Fruit fly (Drosophila melanogaster) whole organism, wandering third instar larva: ENCODE measurements around the gene CG8673.

Experiments
- Abd-B ChIP-seq: fragments of >200 bp; optimal IDR thresholded peaks from 2 replicates; lab custom pipeline; 2017; ENCODE audit warnings: missing biosample characterization, missing genetic modification characterization
- CG32264 ChIP-seq: fragments of 200-800 bp; sonication (Bioruptor generic); optimal IDR thresholded peaks from 2 replicates; lab custom pipeline; 2016; ENCODE audit warnings: missing biosample characterization, missing genetic modification characterization
- CG9705 ChIP-seq: fragments of 200-800 bp; sonication (Bioruptor generic); optimal IDR thresholded peaks from 2 replicates; lab custom pipeline; 2018; ENCODE audit warnings: missing biosample characterization, mild to moderate bottlenecking, missing genetic modification characterization
- CrebA ChIP-seq: fragments of 200-800 bp; sonication (Bioruptor generic); optimal IDR thresholded peaks from 2 replicates; lab custom pipeline; 2016; ENCODE audit warnings: missing biosample characterization, mild to moderate bottlenecking, missing genetic modification characterization, borderline replicate concordance
- Dfd ChIP-seq: fragments of >200 bp; optimal IDR thresholded peaks from 2 replicates; lab custom pipeline; 2017; ENCODE audit warnings: missing biosample characterization, missing genetic modification characterization
- Dif ChIP-seq: fragments of 200-275, 200-300 bp; sonication (Bioruptor generic); optimal IDR thresholded peaks from 2 replicates; lab custom pipeline; 2018; ENCODE audit warnings: missing biosample characterization, missing genetic modification characterization; ENCODE audit not compliant: partially characterized antibody
- GATAd ChIP-seq: sonication (Bioruptor generic); optimal IDR thresholded peaks from 2 replicates; lab custom pipeline; 2016; ENCODE audit warnings: missing biosample characterization, missing genetic modification characterization
- HLH106 ChIP-seq: fragments of 200-800 bp; optimal IDR thresholded peaks from 3 replicates; lab custom pipeline; 2019; ENCODE audit warnings: missing biosample characterization, mild to moderate bottlenecking, missing genetic modification characterization, moderate library complexity
- Hnf4 ChIP-seq: fragments of 200-800 bp; sonication (Bioruptor generic); optimal IDR thresholded peaks from 2 replicates; lab custom pipeline; 2016; ENCODE audit warnings: missing biosample characterization, mild to moderate bottlenecking, missing genetic modification characterization
- Hr78 ChIP-seq: fragments of >200 bp; optimal IDR thresholded peaks from 2 replicates; lab custom pipeline; 2017; ENCODE audit warnings: missing biosample characterization, missing genetic modification characterization
- Hr83 ChIP-seq: fragments of 200-300 bp; sonication (Bioruptor generic); optimal IDR thresholded peaks from 2 replicates; lab custom pipeline; 2016; ENCODE audit warnings: missing biosample characterization, mild to moderate bottlenecking, missing genetic modification characterization, moderate library complexity; ENCODE audit not compliant: poor library complexity, severe bottlenecking
- Jra ChIP-seq: sonication (Bioruptor generic); optimal IDR thresholded peaks from 2 replicates; lab custom pipeline; 2016; ENCODE audit warnings: missing biosample characterization, missing genetic modification characterization
- Mio ChIP-seq: sonication (Bioruptor generic); optimal IDR thresholded peaks from 2 replicates; lab custom pipeline; 2016; ENCODE audit warnings: missing biosample characterization, missing genetic modification characterization
- Myc ChIP-seq: fragments of >200 bp; optimal IDR thresholded peaks from 2 replicates; lab custom pipeline; 2017
- N ChIP-seq: fragments of >200 bp; optimal IDR thresholded peaks from 2 replicates; lab custom pipeline; 2018; ENCODE audit warnings: missing biosample characterization, missing external identifiers, missing genetic modification characterization
- OdsH ChIP-seq: fragments of 200-800 bp; sonication (Bioruptor generic); optimal IDR thresholded peaks from 2 replicates; lab custom pipeline; 2016; ENCODE audit warnings: missing biosample characterization, mild to moderate bottlenecking, missing genetic modification characterization
- Rel ChIP-seq, 2 experiments: fragments of 200-800 bp; sonication (Bioruptor generic) in 1 of 2; optimal IDR thresholded peaks; 2 replicates in 1 of 2; 3 replicates in 1 of 2; lab custom pipeline; 2016 to 2019; ENCODE audit warnings: mild to moderate bottlenecking in 2 of 2, missing biosample characterization in 2 of 2, missing genetic modification characterization in 2 of 2, moderate library complexity in 1 of 2
- Sp1 ChIP-seq: fragments of 200-800 bp; sonication (Bioruptor generic); optimal IDR thresholded peaks from 3 replicates; lab custom pipeline; 2019; ENCODE audit warnings: missing biosample characterization, mild to moderate bottlenecking, missing genetic modification characterization, moderate library complexity
- Vsx2 ChIP-seq: fragments of 200-300, 225-300 bp; sonication (Bioruptor generic); optimal IDR thresholded peaks from 2 replicates; lab custom pipeline; 2018; ENCODE audit warnings: missing biosample characterization, missing genetic modification characterization; ENCODE audit not compliant: partially characterized antibody
- br ChIP-seq: fragments of 200-800 bp; sonication (Bioruptor generic); optimal IDR thresholded peaks from 2 replicates; lab custom pipeline; 2016; ENCODE audit warnings: missing biosample characterization, missing genetic modification characterization
- brk ChIP-seq: fragments of 200-800 bp; sonication (Bioruptor generic); optimal IDR thresholded peaks from 2 replicates; lab custom pipeline; 2016; ENCODE audit warnings: missing biosample characterization, mild to moderate bottlenecking, missing genetic modification characterization
- dl ChIP-seq, 2 experiments: fragments of 175-275, 200-275 bp in 1 of 2; fragments of 200-275 bp in 1 of 2; sonication (Bioruptor generic); optimal IDR thresholded peaks; lab custom pipeline; 2018; ENCODE audit warnings: mild to moderate bottlenecking in 2 of 2, missing biosample characterization in 2 of 2, missing genetic modification characterization in 2 of 2, moderate library complexity in 2 of 2; ENCODE audit not compliant: partially characterized antibody in 2 of 2, insufficient read depth in 1 of 2
- dmrt93B ChIP-seq: fragments of 200-800 bp; sonication (Bioruptor generic); optimal IDR thresholded peaks from 2 replicates; lab custom pipeline; 2018; ENCODE audit warnings: missing biosample characterization, mild to moderate bottlenecking, missing genetic modification characterization
- dsf ChIP-seq: sonication (Bioruptor generic); optimal IDR thresholded peaks from 2 replicates; lab custom pipeline; 2016; ENCODE audit warnings: missing biosample characterization, missing genetic modification characterization, borderline replicate concordance
- ey ChIP-seq: fragments of 200-800 bp; sonication (Bioruptor generic); optimal IDR thresholded peaks from 2 replicates; lab custom pipeline; 2016; ENCODE audit warnings: missing biosample characterization, missing genetic modification characterization
- foxo ChIP-seq, 2 experiments: fragments of 200-800 bp; sonication (Bioruptor generic); optimal IDR thresholded peaks; 2 replicates in 1 of 2; 3 replicates in 1 of 2; lab custom pipeline; 2016 to 2017; ENCODE audit warnings: missing biosample characterization in 2 of 2, missing genetic modification characterization in 2 of 2
- fru ChIP-seq: fragments of 200-800 bp; sonication (Bioruptor generic); optimal IDR thresholded peaks from 3 replicates; lab custom pipeline; 2016; ENCODE audit warnings: missing biosample characterization, mild to moderate bottlenecking, missing genetic modification characterization
- h ChIP-seq: fragments of 200-800 bp; sonication (Bioruptor generic); optimal IDR thresholded peaks from 3 replicates; lab custom pipeline; 2016; ENCODE audit warnings: missing biosample characterization, mild to moderate bottlenecking, missing genetic modification characterization
- jim ChIP-seq: fragments of 175-275, 200-325 bp; sonication (Bioruptor generic); optimal IDR thresholded peaks from 2 replicates; lab custom pipeline; 2016; ENCODE audit warnings: missing biosample characterization, mild to moderate bottlenecking, missing genetic modification characterization
- lola ChIP-seq: fragments of >200 bp; optimal IDR thresholded peaks from 2 replicates; lab custom pipeline; 2017; ENCODE audit warnings: missing biosample characterization, missing genetic modification characterization
- pan ChIP-seq: fragments of >200 bp; optimal IDR thresholded peaks from 2 replicates; lab custom pipeline; 2017
- psq ChIP-seq: fragments of 200-800 bp; sonication (Bioruptor generic); optimal IDR thresholded peaks from 3 replicates; lab custom pipeline; 2017; ENCODE audit warnings: missing biosample characterization, mild to moderate bottlenecking, missing genetic modification characterization, moderate library complexity
- rgr ChIP-seq: fragments of 200-800 bp; sonication (Bioruptor generic); optimal IDR thresholded peaks from 3 replicates; lab custom pipeline; 2016; ENCODE audit warnings: missing biosample characterization, mild to moderate bottlenecking, missing genetic modification characterization
- sage ChIP-seq: fragments of 200-800 bp; sonication (Bioruptor generic); optimal IDR thresholded peaks from 2 replicates; lab custom pipeline; 2016; ENCODE audit warnings: missing biosample characterization, mild to moderate bottlenecking, missing genetic modification characterization
- sv ChIP-seq: fragments of 200-800 bp; sonication (Bioruptor generic); optimal IDR thresholded peaks from 3 replicates; lab custom pipeline; 2016; ENCODE audit warnings: missing biosample characterization, missing genetic modification characterization
- tai ChIP-seq: sonication (Bioruptor generic); optimal IDR thresholded peaks from 2 replicates; lab custom pipeline; 2016; ENCODE audit warnings: missing biosample characterization, missing genetic modification characterization
- usp ChIP-seq: fragments of >200 bp; optimal IDR thresholded peaks from 2 replicates; lab custom pipeline; 2017; ENCODE audit warnings: missing biosample characterization, missing genetic modification characterization
- woc ChIP-seq: sonication (Bioruptor generic); optimal IDR thresholded peaks from 2 replicates; lab custom pipeline; 2016; ENCODE audit warnings: missing biosample characterization, mild to moderate bottlenecking, missing genetic modification characterization

CG8673 gene

DNA sequence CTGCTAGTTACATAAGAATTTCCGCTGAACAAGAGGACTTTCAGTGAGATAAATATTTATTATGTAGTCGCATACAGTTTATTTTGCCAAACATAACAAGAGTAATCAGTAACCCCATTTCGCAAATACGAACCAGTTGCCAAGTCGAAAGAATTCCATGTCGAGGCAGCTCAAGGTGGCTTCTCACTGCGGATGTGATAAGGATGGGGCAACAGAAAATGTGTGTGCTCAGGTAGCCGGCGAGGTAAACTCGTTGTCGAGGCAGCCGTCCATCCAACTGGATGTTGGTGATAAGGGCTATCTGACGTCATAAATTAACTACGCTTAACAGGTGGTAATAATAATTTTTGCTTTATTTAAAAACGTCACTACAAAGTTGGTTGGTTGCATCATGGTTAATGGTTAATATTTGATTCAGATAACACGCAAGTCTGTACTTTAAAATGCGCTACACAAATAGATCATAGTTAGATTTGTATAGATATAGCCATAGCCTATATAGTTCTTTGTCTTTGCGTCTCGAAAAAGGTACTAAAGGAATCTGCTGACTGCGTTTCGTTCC lies 7.4 kb upstream of the CG8673 start:
- TF ChIP-seq Hnf4: no peak
- no peak for TF ChIP-seq woc
- no peak for TF ChIP-seq HLH106 (tag; lab: Kevin White, UChicago)
- no peak for TF ChIP-seq ey (GFP tag; lab: Kevin White, UChicago)
- TF ChIP-seq lola (GFP tag; lab: Kevin White, UChicago): no peak
- TF ChIP-seq sage (GFP tag; lab: Kevin White, UChicago): no peak
- TF ChIP-seq Hr83 (GFP tag; lab: Kevin White, UChicago): no peak
- TF ChIP-seq Sp1 (GFP tag; lab: Kevin White, UChicago): no peak
- TF ChIP-seq GATAd (GFP tag; lab: Kevin White, UChicago): no peak

dm6 chr2L:8126849-8127602 lies 2.9 kb downstream of the CG8673 start, which contains the start of the genes CG12375 and CG8668:
Gene CG12375 (minus strand): TSS chr2L:8126890.
Gene CG8668 (plus strand): TSS chr2L:8127001.
- TF ChIP-seq CG9705 (GFP tag; lab: Kevin White, UChicago): no peak
- TF ChIP-seq GATAd (GFP tag; lab: Kevin White, UChicago): no peak
- TF ChIP-seq dl (GFP tag; optimal IDR thresholded peaks at IDR 0.05; lab: Kevin White, UChicago; ENCODE audit: insufficient read depth in 1 of 2, partially characterized antibody in 2 of 2): no peak
- TF ChIP-seq jim (GFP tag; lab: Kevin White, UChicago): no peak
- TF ChIP-seq N (GFP tag; lab: Kevin White, UChicago): no peak
- TF ChIP-seq usp (GFP tag; lab: Kevin White, UChicago): no peak
- no peak for TF ChIP-seq pan (lab: Kevin White, UChicago)
- TF ChIP-seq Mio (GFP tag; lab: Kevin White, UChicago): no peak
- no peak for TF ChIP-seq dmrt93B (GFP tag; lab: Kevin White, UChicago)
- TF ChIP-seq sage (GFP tag; lab: Kevin White, UChicago): no peak
- TF ChIP-seq br (GFP tag; lab: Kevin White, UChicago): no peak
- TF ChIP-seq Abd-B (GFP tag; lab: Kevin White, UChicago): no peak
- TF ChIP-seq CG32264 (GFP tag; lab: Kevin White, UChicago): no peak
- TF ChIP-seq HLH106 (tag; lab: Kevin White, UChicago): no peak
- peak; percentile 38 for TF ChIP-seq Vsx2 (GFP tag; lab: Kevin White, UChicago)
- no peak for TF ChIP-seq h (GFP tag; lab: Kevin White, UChicago)
- no peak for TF ChIP-seq tai (GFP tag; lab: Kevin White, UChicago)
- TF ChIP-seq fru (GFP tag; lab: Kevin White, UChicago): no peak
- no peak for TF ChIP-seq foxo (GFP tag; optimal IDR thresholded peaks at IDR 0.05; lab: Kevin White, UChicago)
- no peak for TF ChIP-seq brk (GFP tag; lab: Kevin White, UChicago)
- TF ChIP-seq Dfd (GFP tag; lab: Kevin White, UChicago): no peak
- no peak for TF ChIP-seq Hr78 (GFP tag; lab: Kevin White, UChicago)
- no peak for TF ChIP-seq lola (GFP tag; lab: Kevin White, UChicago)
- TF ChIP-seq Rel (GFP tag; optimal IDR thresholded peaks at IDR 0.05; lab: Kevin White, UChicago): no peak
- TF ChIP-seq Rel (tag; optimal IDR thresholded peaks at IDR 0.05; lab: Kevin White, UChicago): peak; percentile 95
- TF ChIP-seq OdsH (GFP tag; lab: Kevin White, UChicago): no peak
- TF ChIP-seq Sp1 (GFP tag; lab: Kevin White, UChicago): peak; percentile 2
- TF ChIP-seq sv (GFP tag; lab: Kevin White, UChicago): no peak
- no peak for TF ChIP-seq dsf (GFP tag; lab: Kevin White, UChicago)
- no peak for TF ChIP-seq woc
- TF ChIP-seq Dif (GFP tag; lab: Kevin White, UChicago): no peak
- TF ChIP-seq Myc (lab: Kevin White, UChicago): no peak
- no peak for TF ChIP-seq CrebA (GFP tag; lab: Kevin White, UChicago)
- TF ChIP-seq Jra (GFP tag; lab: Kevin White, UChicago): peak; percentile 49
- TF ChIP-seq Hr83 (GFP tag; lab: Kevin White, UChicago): peak; percentile 9
- TF ChIP-seq rgr: no peak
- TF ChIP-seq Hnf4: peak; percentile 75
- TF ChIP-seq ey (GFP tag; lab: Kevin White, UChicago): peak; percentile 7
- TF ChIP-seq psq: no peak
- TF ChIP-seq, all 38 proteins: peak for 7
